Fruit fly (Drosophila melanogaster) whole organism, embryonic: ENCODE measurements around the gene Ac76E.

Source experiments
- CG2120 ChIP-seq: fragments of 200-800 bp; sonication (Bioruptor generic); optimal IDR thresholded peaks from 3 replicates; lab custom pipeline; 2016; ENCODE audit warnings: missing biosample characterization, missing genetic modification characterization
- al ChIP-seq: fragments of 200-800 bp; sonication (Bioruptor generic); IDR thresholded peaks from 2 replicates; pipeline ENCODE4 v1.3.6; 2022; ENCODE audit warnings: missing biosample characterization, missing genetic modification characterization

dm6 chr3L:19896892-19897684 lies 42.0 kb upstream of the Ac76E start:
- peak; percentile 36 for TF ChIP-seq CG2120
- no peak for TF ChIP-seq al
